Fruit fly (Drosophila melanogaster): ENCODE data around the gene CG4558.

Gene CG4558

DNA sequence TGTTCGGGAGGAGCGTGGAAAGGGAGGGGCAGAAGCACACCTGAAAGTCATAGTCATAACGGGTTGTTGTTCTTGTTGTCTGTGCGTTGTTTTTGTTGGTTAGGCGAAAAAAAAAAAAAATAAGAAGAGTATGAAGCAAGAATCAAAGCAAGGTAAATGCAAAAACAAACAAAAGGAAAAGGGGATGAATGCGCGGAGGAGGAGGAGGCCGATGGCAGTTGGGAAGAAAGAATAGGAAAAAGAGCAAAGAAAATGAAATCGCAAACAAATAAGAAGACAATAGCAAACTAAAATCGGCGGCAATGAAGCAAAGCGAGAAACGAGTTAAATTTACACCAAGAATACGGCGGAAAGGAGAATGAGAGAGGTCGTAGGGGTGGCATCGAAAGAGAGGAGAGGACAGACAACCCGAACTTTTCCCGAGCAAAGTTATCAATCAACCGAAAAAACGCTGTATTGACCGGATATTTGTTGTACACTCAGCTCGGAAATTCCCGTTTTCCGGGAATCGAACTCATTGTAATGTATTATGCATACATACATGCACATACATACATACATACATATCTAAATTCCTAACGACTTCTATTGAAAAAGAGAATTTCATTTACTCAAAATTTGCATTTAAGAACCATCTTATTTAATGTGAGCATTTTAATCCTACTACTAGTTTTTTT, 11.0 kb downstream of the CG4558 start (continued):
- peak in 1 of 3 experiments; percentile 51 for TF ChIP-seq Stat92E (GFP tag; optimal IDR thresholded peaks at IDR 0.05)
- TF ChIP-seq rib (GFP tag; IDR thresholded peaks at IDR 0.05), result 0 out of 2 replicates have a peak, but pooled peaks have one; percentile 10
- TF ChIP-seq dmrt11E (tag; optimal IDR thresholded peaks at IDR 0.05), result peak; percentile 37
- TF ChIP-seq CG30403 (GFP tag; optimal IDR thresholded peaks at IDR 0.05), result peak; percentile 1
- TF ChIP-seq nom (GFP tag; optimal IDR thresholded peaks at IDR 0.05), result peak; percentile 53
- TF ChIP-seq CG12219 (GFP tag; optimal IDR thresholded peaks at IDR 0.05), result peak; percentile 7
- TF ChIP-seq pros (GFP tag; optimal IDR thresholded peaks at IDR 0.05), result peak; percentile 10
- peak; percentile 61 for TF ChIP-seq CG2678 (tag; optimal IDR thresholded peaks at IDR 0.05)
- TF ChIP-seq tgo (GFP tag; IDR thresholded peaks at IDR 0.05), result peak; percentile 42; the same call in 1 of the 3 replicates
- peak; percentile 35 for TF ChIP-seq Blimp-1 (GFP tag; optimal IDR thresholded peaks at IDR 0.05)
- peak; percentile 68 for TF ChIP-seq Rfx (GFP tag; IDR thresholded peaks at IDR 0.05)
- peak; percentile 30 for TF ChIP-seq Ssrp (tag; optimal IDR thresholded peaks at IDR 0.05)
- peak; percentile 3 for TF ChIP-seq CG18764 (GFP tag; optimal IDR thresholded peaks at IDR 0.05)
- peak; percentile 36; the same call in 1 of the 2 replicates for TF ChIP-seq Xrp1 (GFP tag; IDR thresholded peaks at IDR 0.05)
- 0 out of 2 replicates have a peak, but pooled peaks have one; percentile 38 for TF ChIP-seq stc (GFP tag; IDR thresholded peaks at IDR 0.05)
- TF ChIP-seq CG18011 (GFP tag; optimal IDR thresholded peaks at IDR 0.05), result no peak
- TF ChIP-seq CG6765 (GFP tag; optimal IDR thresholded peaks at IDR 0.05), result no peak
- peak; percentile 26; the same call in 1 of the 2 replicates for TF ChIP-seq CG6689 (GFP tag; IDR thresholded peaks at IDR 0.05)
- TF ChIP-seq vvl (GFP tag; IDR thresholded peaks at IDR 0.05), result peak; percentile 40
- peak; percentile 39 for TF ChIP-seq CG2712 (tag; optimal IDR thresholded peaks at IDR 0.05)
- TF ChIP-seq CG11504 (tag; optimal IDR thresholded peaks at IDR 0.05), result peak; percentile 56
- peak; percentile 45 for TF ChIP-seq Sox102F (GFP tag; optimal IDR thresholded peaks at IDR 0.05)
- TF ChIP-seq Opbp (GFP tag; IDR thresholded peaks at IDR 0.05; ENCODE audit: partially characterized antibody), result no peak
- peak in 1 of 2 experiments; percentile 70 for TF ChIP-seq eve (GFP tag; optimal IDR thresholded peaks at IDR 0.05)
- peak; percentile 1 for TF ChIP-seq Sox100B (GFP tag; optimal IDR thresholded peaks at IDR 0.05)
- no peak for TF ChIP-seq CG7556 (GFP tag; optimal IDR thresholded peaks at IDR 0.05)
- TF ChIP-seq Meics (GFP tag; optimal IDR thresholded peaks at IDR 0.05), result peak; percentile 39
- TF ChIP-seq D19A (tag; optimal IDR thresholded peaks at IDR 0.05), result peak; percentile 31
- TF ChIP-seq gem (tag; optimal IDR thresholded peaks at IDR 0.05), result peak; percentile 51
- TF ChIP-seq CG18262 (tag; optimal IDR thresholded peaks at IDR 0.05), result peak; percentile 55
- TF ChIP-seq CG8281 (tag; optimal IDR thresholded peaks at IDR 0.05), result peak; percentile 6
- TF ChIP-seq grau (tag; optimal IDR thresholded peaks at IDR 0.05), result peak; percentile 27
- TF ChIP-seq gce (GFP tag; IDR thresholded peaks at IDR 0.05), result no peak
- TF ChIP-seq row (GFP tag; IDR thresholded peaks at IDR 0.05), result peak; percentile 44; the same call in 2 of the 3 replicates
- peak; percentile 51 for TF ChIP-seq Oli (tag; optimal IDR thresholded peaks at IDR 0.05)
- TF ChIP-seq CG2199 (GFP tag; IDR thresholded peaks at IDR 0.05), result 0 out of 3 replicates have a peak, but pooled peaks have one; percentile 20
- TF ChIP-seq Trl (optimal IDR thresholded peaks at IDR 0.05), result peak; percentile 27 to 69
- TF ChIP-seq Trl (GFP tag; optimal IDR thresholded peaks at IDR 0.05), result no peak
- peak; percentile 23 for TF ChIP-seq tap (tag; optimal IDR thresholded peaks at IDR 0.05)
- no peak for TF ChIP-seq Deaf1 (tag; optimal IDR thresholded peaks at IDR 0.05)
- TF ChIP-seq NK7.1 (GFP tag; optimal IDR thresholded peaks at IDR 0.05), result no peak
- TF ChIP-seq CG2889 (GFP tag; IDR thresholded peaks at IDR 0.05), result no peak
- TF ChIP-seq lab (GFP tag; optimal IDR thresholded peaks at IDR 0.05), result peak; percentile 43
- TF ChIP-seq CG10209 (GFP tag; optimal IDR thresholded peaks at IDR 0.05), result peak; percentile 1
- TF ChIP-seq ase (GFP tag; IDR thresholded peaks at IDR 0.05), result 0 out of 3 replicates have a peak, but pooled peaks have one; percentile 20
- no peak for TF ChIP-seq CG3407 (GFP tag; optimal IDR thresholded peaks at IDR 0.05)
- TF ChIP-seq dysf (GFP tag; IDR thresholded peaks at IDR 0.05), result peak; percentile 59; the same call in 2 of the 3 replicates
- no peak for TF ChIP-seq Doc2 (GFP tag; IDR thresholded peaks at IDR 0.05)

Measured in whole organism, embryonic.